Worm (Caenorhabditis elegans) whole organism, late embryonic: ENCODE data around the gene idpc-2.

ENCODE experiments used
- K02D7.2 ChIP-seq: sonication (generic microtip); optimal IDR thresholded peaks from 2 replicates; lab custom pipeline; 2017; ENCODE audit warnings: mild to moderate bottlenecking, missing genetic modification characterization, missing compliant biosample characterization
- ceh-14 ChIP-seq: sonication (generic microtip); optimal IDR thresholded peaks from 2 replicates; lab custom pipeline; 2016; ENCODE audit warnings: missing genotype, missing genetic modification characterization, missing compliant biosample characterization
- ceh-18 ChIP-seq: sonication (generic microtip); optimal IDR thresholded peaks from 2 replicates; lab custom pipeline; 2016; ENCODE audit warnings: missing genetic modification characterization, missing compliant biosample characterization
- ceh-19 ChIP-seq: fragments of 200-800 bp; sonication (Bioruptor generic); optimal IDR thresholded peaks from 2 replicates; lab custom pipeline; 2018; ENCODE audit warnings: mild to moderate bottlenecking, missing genetic modification characterization, missing compliant biosample characterization
- ceh-22 ChIP-seq: sonication (generic microtip); optimal IDR thresholded peaks from 2 replicates; lab custom pipeline; 2017; ENCODE audit warnings: missing biosample characterization, missing genetic modification characterization
- ceh-48 ChIP-seq: sonication (generic microtip); optimal IDR thresholded peaks from 2 replicates; lab custom pipeline; 2016; ENCODE audit warnings: missing genetic modification characterization, inconsistent platforms, missing compliant biosample characterization
- ceh-6 ChIP-seq: fragments of 200-800 bp; sonication (Bioruptor generic); optimal IDR thresholded peaks from 2 replicates; lab custom pipeline; 2018; ENCODE audit warnings: mild to moderate bottlenecking, missing genetic modification characterization, missing compliant biosample characterization
- ceh-9 ChIP-seq: sonication (generic microtip); optimal IDR thresholded peaks from 2 replicates; lab custom pipeline; 2016; ENCODE audit warnings: mild to moderate bottlenecking, missing genetic modification characterization, inconsistent platforms, missing compliant biosample characterization
- che-1 ChIP-seq: sonication (generic microtip); optimal IDR thresholded peaks from 2 replicates; lab custom pipeline; 2016; ENCODE audit warnings: mild to moderate bottlenecking, missing genetic modification characterization, missing compliant biosample characterization
- dmd-4 ChIP-seq: sonication (generic microtip); optimal IDR thresholded peaks from 2 replicates; lab custom pipeline; 2016; ENCODE audit warnings: borderline replicate concordance, missing genetic modification characterization, missing compliant biosample characterization
- dve-1 ChIP-seq: sonication (generic microtip); optimal IDR thresholded peaks from 2 replicates; lab custom pipeline; 2017; ENCODE audit warnings: antibody characterized with exemption, mild to moderate bottlenecking, missing genetic modification characterization, missing compliant biosample characterization
- eyg-1 ChIP-seq: sonication (generic microtip); optimal IDR thresholded peaks from 2 replicates; lab custom pipeline; 2016; ENCODE audit warnings: missing genotype, missing genetic modification characterization, missing compliant biosample characterization
- fax-1 ChIP-seq: sonication (generic microtip); optimal IDR thresholded peaks from 2 replicates; lab custom pipeline; 2016; ENCODE audit warnings: missing genotype, missing genetic modification characterization, missing compliant biosample characterization
- fkh-10 ChIP-seq: fragments of 150-350 bp; optimal IDR thresholded peaks from 2 replicates; lab custom pipeline; 2014; ENCODE audit warnings: missing biosample characterization, missing genetic modification reagents, missing genetic modification characterization
- fkh-6 ChIP-seq: sonication (generic microtip); optimal IDR thresholded peaks from 2 replicates; lab custom pipeline; 2016; ENCODE audit warnings: missing genetic modification characterization, missing compliant biosample characterization
- hlh-15 ChIP-seq: sonication (generic microtip); optimal IDR thresholded peaks from 2 replicates; lab custom pipeline; 2016; ENCODE audit warnings: missing genetic modification characterization, missing compliant biosample characterization
- hlh-30 ChIP-seq: sonication (generic microtip); optimal IDR thresholded peaks from 2 replicates; lab custom pipeline; 2017; ENCODE audit warnings: antibody characterized with exemption, missing genetic modification characterization, missing compliant biosample characterization; ENCODE audit not compliant: insufficient read depth
- hlh-8 ChIP-seq: sonication (generic microtip); optimal IDR thresholded peaks from 2 replicates; lab custom pipeline; 2016; ENCODE audit warnings: missing genotype, missing genetic modification characterization, missing compliant biosample characterization
- madf-2 ChIP-seq: sonication (generic microtip); optimal IDR thresholded peaks from 2 replicates; lab custom pipeline; 2017; ENCODE audit warnings: missing genetic modification characterization, missing compliant biosample characterization
- mec-3 ChIP-seq: sonication (generic microtip); optimal IDR thresholded peaks from 2 replicates; lab custom pipeline; 2016; ENCODE audit warnings: borderline replicate concordance, missing genetic modification characterization, missing compliant biosample characterization
- nhr-11 ChIP-seq: fragments of 150-350 bp; optimal IDR thresholded peaks from 2 replicates; lab custom pipeline; 2014; ENCODE audit warnings: missing biosample characterization, missing genetic modification characterization
- pag-3 ChIP-seq: sonication (generic microtip); optimal IDR thresholded peaks from 2 replicates; lab custom pipeline; 2016; ENCODE audit warnings: missing compliant biosample characterization, missing genetic modification characterization, borderline replicate concordance
- pax-1 ChIP-seq: fragments of 150-350 bp; optimal IDR thresholded peaks from 2 replicates; lab custom pipeline; 2014; ENCODE audit warnings: missing biosample characterization, missing genetic modification characterization
- ref-2 ChIP-seq: sonication (generic microtip); optimal IDR thresholded peaks from 2 replicates; lab custom pipeline; 2016; ENCODE audit warnings: missing genetic modification characterization, missing compliant biosample characterization
- rnt-1 ChIP-seq: sonication (generic microtip); optimal IDR thresholded peaks from 2 replicates; lab custom pipeline; 2016; ENCODE audit warnings: missing genetic modification characterization, missing compliant biosample characterization
- sdc-2 ChIP-seq: sonication (generic microtip); optimal IDR thresholded peaks from 2 replicates; lab custom pipeline; 2016; ENCODE audit warnings: missing genotype, missing genetic modification characterization, missing compliant biosample characterization
- sox-4 ChIP-seq: sonication (generic microtip); optimal IDR thresholded peaks from 2 replicates; lab custom pipeline; 2017; ENCODE audit warnings: mild to moderate bottlenecking, missing genetic modification characterization, inconsistent platforms, missing compliant biosample characterization
- syd-9 ChIP-seq: sonication (generic microtip); optimal IDR thresholded peaks from 2 replicates; lab custom pipeline; 2016; ENCODE audit warnings: mild to moderate bottlenecking, missing genetic modification characterization, moderate library complexity, missing compliant biosample characterization
- ttx-3 ChIP-seq: sonication (generic microtip); optimal IDR thresholded peaks from 2 replicates; lab custom pipeline; 2016; ENCODE audit warnings: missing genetic modification reagents, missing genetic modification characterization, missing compliant biosample characterization
- unc-86 ChIP-seq: sonication (generic microtip); optimal IDR thresholded peaks from 2 replicates; lab custom pipeline; 2016; ENCODE audit warnings: missing genetic modification characterization, missing compliant biosample characterization

Gene idpc-2

DNA sequence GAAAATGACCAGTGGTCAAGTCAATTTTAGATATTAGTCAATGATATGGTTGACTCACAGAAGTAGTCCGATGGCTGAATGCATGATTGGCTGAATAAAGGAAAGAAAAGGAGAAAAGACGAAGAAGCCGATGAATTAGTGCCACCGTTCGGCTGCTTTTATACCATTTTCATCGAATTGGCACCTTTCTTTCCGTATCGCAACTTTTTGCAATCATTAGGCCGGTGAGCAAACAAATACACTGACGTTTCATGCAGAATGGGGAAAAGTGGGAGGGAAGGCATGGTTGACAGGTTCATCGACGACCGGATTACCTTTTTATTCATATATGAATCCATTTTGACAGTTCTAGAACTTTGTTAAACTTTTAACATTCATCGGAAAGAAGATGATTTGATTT, at the start of gene idpc-2:
TSS of gene idpc-2 (minus strand) at position 101 of the 400 bp plus-strand sequence.
- TF ChIP-seq dve-1 (no peak), sdc-2 (tag; lab: Kevin White, UChicago) (no peak), nhr-11 (no peak), che-1 (no peak), fkh-6 (tag; lab: Kevin White, UChicago) (no peak), fax-1 (tag; lab: Kevin White, UChicago) (no peak), hlh-8 (tag; lab: Kevin White, UChicago) (no peak), pag-3 (tag; lab: Kevin White, UChicago) (no peak), eyg-1 (tag; lab: Kevin White, UChicago) (no peak), ttx-3 (tag; lab: Kevin White, UChicago) (no peak), madf-2 (no peak), fkh-10 (no peak), ceh-6 (no peak), hlh-15 (no peak), ceh-19 (GFP tag; lab: Kevin White, UChicago) (no peak), mec-3 (tag; lab: Kevin White, UChicago) (no peak), ceh-48 (tag; lab: Kevin White, UChicago) (no peak)

DNA sequence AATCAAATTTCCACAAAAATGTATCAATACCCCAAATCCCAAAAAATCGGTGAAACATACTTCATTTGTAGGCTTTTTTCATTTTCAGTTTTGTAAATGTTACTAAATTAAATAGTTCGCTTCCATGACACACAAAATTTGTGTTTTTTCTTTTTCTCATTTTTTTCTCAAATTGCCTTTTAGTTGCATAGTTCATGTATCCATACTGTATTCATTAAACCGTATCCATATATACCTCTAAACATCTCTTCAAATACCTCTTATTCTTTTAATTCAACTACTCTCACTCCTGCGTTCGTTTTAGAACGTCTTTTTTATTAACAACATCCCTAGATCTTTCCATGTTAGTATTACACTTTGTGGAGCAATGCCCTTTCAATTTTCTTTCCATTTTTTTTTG, 49.6 kb upstream of the idpc-2 start:
- TF ChIP-seq ref-2 (tag; lab: Kevin White, UChicago) (no peak), eyg-1 (tag; lab: Kevin White, UChicago) (no peak), ceh-14 (tag; lab: Kevin White, UChicago) (no peak), ceh-48 (tag; lab: Kevin White, UChicago) (no peak), ceh-22 (no peak), K02D7.2 (tag; lab: Kevin White, UChicago) (no peak), dmd-4 (no peak), ceh-9 (no peak)

DNA sequence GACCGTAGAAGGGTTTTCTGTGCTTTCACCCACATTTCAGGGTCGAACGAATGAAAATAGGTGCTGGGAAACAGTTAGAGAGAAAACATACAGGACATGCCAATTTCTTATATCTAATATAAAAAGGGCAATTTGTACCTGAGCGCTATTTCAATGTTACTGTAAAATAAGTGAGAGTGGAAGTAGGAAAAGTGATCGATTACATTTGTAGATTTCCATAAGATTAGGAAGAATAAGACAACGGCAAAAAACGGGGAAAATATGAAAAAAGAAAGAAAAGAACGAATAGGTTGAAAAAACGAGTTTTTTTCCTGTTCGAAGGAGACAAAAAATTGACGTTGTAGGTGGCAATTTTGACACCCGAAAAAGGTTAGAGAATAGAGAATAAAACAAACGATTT, 47.1 kb upstream of the idpc-2 start:
- TF ChIP-seq dve-1: no peak
- TF ChIP-seq nhr-11: no peak
- TF ChIP-seq hlh-30: no peak
- TF ChIP-seq syd-9 (tag; lab: Kevin White, UChicago): no peak
- TF ChIP-seq ceh-9: no peak
- TF ChIP-seq rnt-1 (tag; lab: Kevin White, UChicago): no peak
- TF ChIP-seq pax-1 (tag; lab: Kevin White, UChicago): no peak
- TF ChIP-seq sox-4 (tag; lab: Kevin White, UChicago): no peak

DNA sequence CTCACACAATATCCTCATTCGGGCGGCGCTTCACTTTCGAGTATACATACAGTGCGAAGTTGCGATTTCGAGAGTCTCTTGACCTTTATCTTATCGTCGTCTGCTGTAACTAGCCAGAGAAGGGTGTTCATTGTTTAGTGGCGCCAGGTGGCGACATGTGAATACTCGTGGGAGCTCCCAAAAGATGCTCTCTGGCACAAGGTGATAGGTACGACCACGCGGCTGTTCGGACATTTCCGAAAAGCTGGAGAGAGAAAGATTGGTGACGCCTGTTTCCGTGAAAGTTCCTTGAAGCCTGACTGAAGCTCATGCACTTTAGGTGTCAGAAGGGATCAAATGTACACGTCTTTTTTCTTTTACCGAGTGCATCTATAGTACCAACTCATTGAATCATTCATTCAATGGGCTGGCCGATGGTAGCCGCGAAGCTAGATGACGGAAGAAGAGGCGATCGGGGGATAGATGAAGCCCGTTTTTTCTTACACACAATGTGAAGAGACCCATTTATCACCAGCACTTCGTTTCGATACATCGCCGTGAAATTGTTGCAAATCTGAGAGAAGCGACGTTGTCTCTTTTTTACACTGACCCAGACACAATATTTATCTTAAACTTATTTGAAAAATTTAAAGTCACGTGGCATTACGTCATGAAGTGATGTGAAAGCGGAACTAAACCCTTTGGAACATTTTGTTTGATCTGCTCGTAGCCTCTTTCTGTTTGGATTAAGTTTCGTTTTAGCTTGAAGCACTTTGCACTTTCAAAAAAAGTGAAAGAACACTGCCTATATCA, 46.3 kb upstream of the idpc-2 start:
- TF ChIP-seq ceh-18: peak; percentile 40
- no peak for TF ChIP-seq ttx-3 (tag; lab: Kevin White, UChicago)

DNA sequence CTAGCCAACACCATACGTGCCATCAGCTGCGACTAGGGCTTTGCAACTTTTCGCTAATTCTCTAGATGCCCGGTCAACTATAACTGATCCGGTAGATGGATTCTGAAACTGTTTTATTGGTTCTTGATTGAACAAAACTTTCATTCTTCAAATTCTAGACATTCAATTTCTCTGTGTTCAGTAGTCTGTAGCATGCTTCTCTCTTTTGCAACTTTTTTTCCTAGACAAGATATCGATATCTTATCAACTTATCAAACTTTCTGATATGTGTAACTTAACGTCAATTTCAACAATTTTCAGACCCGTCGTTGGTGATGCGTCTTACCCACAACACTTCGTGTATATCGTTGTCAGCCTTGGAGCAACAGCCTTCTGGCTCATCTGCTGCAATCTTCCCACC, 44.7 kb upstream of the idpc-2 start, which contains the start of gene ZC190.4:
TSS of gene ZC190.4 (plus strand) at position 301 of the 400 bp plus-strand sequence.
- no peak for TF ChIP-seq unc-86 (tag; lab: Kevin White, UChicago)
- TF ChIP-seq ceh-22: no peak

DNA sequence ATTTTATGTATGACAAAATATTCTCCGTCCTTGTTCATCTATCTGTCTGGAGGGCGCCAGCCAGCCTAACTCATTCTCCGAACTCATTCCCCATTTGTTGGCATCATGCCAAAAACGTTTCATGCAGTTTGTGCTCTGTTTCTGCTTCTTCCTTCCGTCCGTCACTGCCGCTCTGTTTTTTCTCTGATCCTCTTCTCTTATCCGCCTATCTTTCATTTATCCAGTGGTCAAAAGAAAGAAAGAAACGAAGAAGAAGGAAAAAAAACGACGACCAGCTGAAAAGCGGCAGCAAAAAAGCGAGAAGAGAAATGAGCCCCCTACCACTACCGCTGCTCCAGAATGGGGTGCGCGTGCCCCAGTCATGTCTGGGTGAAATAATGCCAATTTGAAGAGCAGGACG, 41.9 kb upstream of the idpc-2 start:
- TF ChIP-seq hlh-30 (no peak), dmd-4 (peak; percentile 13), ceh-18 (no peak)
